Fruit fly (Drosophila melanogaster): ENCODE results near the gene Uxs.

The Uxs gene

DNA sequence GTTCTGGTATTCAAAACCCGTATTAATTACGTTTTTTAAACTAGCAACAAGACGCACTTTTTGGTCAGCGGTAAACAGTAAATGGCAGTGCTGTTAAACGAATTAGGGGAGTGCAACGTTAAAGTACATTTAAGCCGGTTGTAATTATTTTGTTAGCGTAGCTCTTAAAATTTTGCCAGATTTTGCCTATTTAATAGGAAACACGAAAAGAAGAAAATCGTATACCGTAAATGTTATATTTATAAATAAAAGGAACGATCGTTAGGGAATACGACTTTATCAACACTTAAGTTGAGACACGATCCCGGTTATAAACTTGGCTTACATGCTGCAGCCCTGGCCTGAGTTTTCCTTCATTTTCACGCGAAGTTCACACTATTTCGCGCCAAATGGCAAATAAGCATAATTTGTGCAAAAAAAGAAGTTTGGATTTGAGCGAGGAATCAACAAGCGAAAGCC is 43.2 kb upstream of the Uxs start, which contains the start of the genes Setx and mus301 (continued):
- TF ChIP-seq lilli (GFP tag; optimal IDR thresholded peaks at IDR 0.05), result peak; percentile 92
- no peak for TF ChIP-seq sd (tag; optimal IDR thresholded peaks at IDR 0.05)
- peak; percentile 48; the same call in 1 of the 3 replicates for TF ChIP-seq CG11093 (GFP tag; IDR thresholded peaks at IDR 0.05)
- TF ChIP-seq Trl (optimal IDR thresholded peaks at IDR 0.05), result no peak
- peak; percentile 89 for TF ChIP-seq Trl (GFP tag; optimal IDR thresholded peaks at IDR 0.05)
- no peak for TF ChIP-seq CG5180 (GFP tag; optimal IDR thresholded peaks at IDR 0.05)
- peak; percentile 59 for TF ChIP-seq esg (GFP tag; conservative IDR thresholded peaks at IDR 0.05)
- peak; percentile 21 for TF ChIP-seq CG1529 (GFP tag; optimal IDR thresholded peaks at IDR 0.05)
- peak; percentile 91 for TF ChIP-seq CG30403 (GFP tag; optimal IDR thresholded peaks at IDR 0.05)
- TF ChIP-seq Ssrp (tag; optimal IDR thresholded peaks at IDR 0.05), result peak; percentile 72
- peak; percentile 58 for TF ChIP-seq Ada2b (GFP tag; IDR thresholded peaks at IDR 0.05)
- no peak for TF ChIP-seq Deaf1 (tag; optimal IDR thresholded peaks at IDR 0.05)
- TF ChIP-seq Chrac-16 (GFP tag; optimal IDR thresholded peaks at IDR 0.05), result peak; percentile 84
- TF ChIP-seq CG4404 (GFP tag; IDR thresholded peaks at IDR 0.05), result peak; percentile 75
- no peak for TF ChIP-seq D19B (GFP tag; optimal IDR thresholded peaks at IDR 0.05)
- TF ChIP-seq CG2875 (GFP tag; optimal IDR thresholded peaks at IDR 0.05), result peak; percentile 43
- no peak for TF ChIP-seq salm (tag; optimal IDR thresholded peaks at IDR 0.05)
- peak; percentile 70; the same call in 1 of the 3 replicates for TF ChIP-seq ken (GFP tag; IDR thresholded peaks at IDR 0.05)
- no peak for TF ChIP-seq CG6791 (GFP tag; IDR thresholded peaks at IDR 0.05; ENCODE audit: partially characterized antibody)
- TF ChIP-seq CG32532 (GFP tag; IDR thresholded peaks at IDR 0.05), result peak; percentile 68
- peak; percentile 40 for TF ChIP-seq Spps (tag; optimal IDR thresholded peaks at IDR 0.05)
- TF ChIP-seq CG18764 (GFP tag; optimal IDR thresholded peaks at IDR 0.05), result peak; percentile 79
- peak; percentile 87 for TF ChIP-seq CG9437 (GFP tag; optimal IDR thresholded peaks at IDR 0.05)
- no peak for TF ChIP-seq bowl (GFP tag; IDR thresholded peaks at IDR 0.05)
- TF ChIP-seq CG4282 (GFP tag; optimal IDR thresholded peaks at IDR 0.05), result peak; percentile 83
- no peak; the same call in 1 of the 2 replicates for TF ChIP-seq inv (GFP tag; IDR thresholded peaks at IDR 0.05; ENCODE audit: partially characterized antibody)
- TF ChIP-seq stc (GFP tag; IDR thresholded peaks at IDR 0.05), result no peak
- TF ChIP-seq slou (GFP tag; optimal IDR thresholded peaks at IDR 0.05), result peak; percentile 78
- TF ChIP-seq Optix (GFP tag; IDR thresholded peaks at IDR 0.05), result 0 out of 3 replicates have a peak, but pooled peaks have one; percentile 24
- TF ChIP-seq CG6254 (GFP tag; optimal IDR thresholded peaks at IDR 0.05), result peak; percentile 48
- peak; percentile 51 for TF ChIP-seq CG3163 (GFP tag; optimal IDR thresholded peaks at IDR 0.05)
- no peak for TF ChIP-seq Awh (GFP tag; IDR thresholded peaks at IDR 0.05)
- TF ChIP-seq Rx (GFP tag; IDR thresholded peaks at IDR 0.05), result peak; percentile 12; the same call in 1 of the 2 replicates
- peak; percentile 54 for TF ChIP-seq slp2 (GFP tag; optimal IDR thresholded peaks at IDR 0.05)
- TF ChIP-seq twi (tag; optimal IDR thresholded peaks at IDR 0.05), result no peak
- no peak for TF ChIP-seq ash1 (GFP tag; optimal IDR thresholded peaks at IDR 0.05)
- peak; percentile 87 for TF ChIP-seq ems (GFP tag; optimal IDR thresholded peaks at IDR 0.05)
- TF ChIP-seq CG7745 (tag; optimal IDR thresholded peaks at IDR 0.05), result no peak
- peak; percentile 85 for TF ChIP-seq tin (GFP tag; optimal IDR thresholded peaks at IDR 0.05)
- TF ChIP-seq CG12155 (GFP tag; optimal IDR thresholded peaks at IDR 0.05), result peak; percentile 86
- TF ChIP-seq Poxn (GFP tag; IDR thresholded peaks at IDR 0.05), result no peak
- no peak for TF ChIP-seq CG6765 (GFP tag; optimal IDR thresholded peaks at IDR 0.05)
- peak; percentile 17; the same call in 1 of the 2 replicates for TF ChIP-seq unc-4 (GFP tag; IDR thresholded peaks at IDR 0.05; ENCODE audit: partially characterized antibody)
- no peak for TF ChIP-seq fd102C (GFP tag; optimal IDR thresholded peaks at IDR 0.05)
- peak; percentile 80 for TF ChIP-seq Bdp1 (GFP tag; optimal IDR thresholded peaks at IDR 0.05)
- TF ChIP-seq br (optimal IDR thresholded peaks at IDR 0.05), result no peak
- TF ChIP-seq Nf-YC (tag; optimal IDR thresholded peaks at IDR 0.05), result no peak
- TF ChIP-seq pita (GFP tag; optimal IDR thresholded peaks at IDR 0.05), result peak; percentile 84
- TF ChIP-seq mirr (GFP tag; optimal IDR thresholded peaks at IDR 0.05), result no peak
- TF ChIP-seq D19A (tag; optimal IDR thresholded peaks at IDR 0.05), result no peak
- no peak for TF ChIP-seq CG6654 (GFP tag; optimal IDR thresholded peaks at IDR 0.05)
- peak; percentile 42 for TF ChIP-seq psq (GFP tag; optimal IDR thresholded peaks at IDR 0.05)

All from whole organism, embryonic.